Fruit fly (Drosophila melanogaster): ENCODE measurements around the gene CG31909.
A peak's percentile ranks its signal among the peaks of the same experiment; 100 is the strongest.

The CG31909 gene

DNA sequence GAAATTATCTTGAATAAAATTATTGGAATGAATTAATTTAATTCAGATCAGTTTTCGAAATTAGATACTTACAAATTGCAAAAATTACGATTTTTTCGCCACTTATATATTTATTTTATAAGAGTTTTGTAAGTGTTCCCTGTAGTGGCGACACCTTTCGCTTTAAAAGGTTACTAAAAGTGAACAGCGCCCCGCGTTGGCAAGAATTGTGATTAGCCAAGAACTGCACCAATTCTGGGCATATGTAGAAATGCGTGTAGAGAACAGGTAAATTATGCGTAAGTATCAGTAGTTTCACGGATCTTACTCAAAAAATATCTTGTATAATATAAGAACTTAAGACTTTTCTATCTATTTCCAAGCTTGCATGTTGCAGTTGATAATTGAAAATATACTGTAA, 24.1 kb downstream of the CG31909 start (continued):
- TF ChIP-seq Rfx (GFP tag; IDR thresholded peaks at IDR 0.05): peak; percentile 88
- peak; percentile 79 for TF ChIP-seq CG9817 (tag; optimal IDR thresholded peaks at IDR 0.05)
- no peak for TF ChIP-seq hbn (GFP tag; IDR thresholded peaks at IDR 0.05; ENCODE audit: partially characterized antibody)
- peak; percentile 36 for TF ChIP-seq fd96Cb (tag; optimal IDR thresholded peaks at IDR 0.05)
- TF ChIP-seq CG18764 (GFP tag; optimal IDR thresholded peaks at IDR 0.05): peak; percentile 51
- TF ChIP-seq sd (tag; optimal IDR thresholded peaks at IDR 0.05): peak; percentile 23
- TF ChIP-seq Stat92E (GFP tag; optimal IDR thresholded peaks at IDR 0.05): no peak
- TF ChIP-seq ttk (GFP tag; IDR thresholded peaks at IDR 0.05): peak; percentile 45
- peak; percentile 79 for TF ChIP-seq amos (GFP tag; IDR thresholded peaks at IDR 0.05; ENCODE audit: partially characterized antibody)
- peak; percentile 27 for TF ChIP-seq Bdp1 (GFP tag; optimal IDR thresholded peaks at IDR 0.05)
- peak; percentile 66 for TF ChIP-seq grau (tag; optimal IDR thresholded peaks at IDR 0.05)
- TF ChIP-seq pb (GFP tag; optimal IDR thresholded peaks at IDR 0.05): peak; percentile 45
- TF ChIP-seq dpn (GFP tag; optimal IDR thresholded peaks at IDR 0.05): peak; percentile 64 to 73
- TF ChIP-seq CG13287 (GFP tag; IDR thresholded peaks at IDR 0.05; ENCODE audit: partially characterized antibody): peak; percentile 38; the same call in 1 of the 2 replicates
- no peak for TF ChIP-seq MESR4 (GFP tag; optimal IDR thresholded peaks at IDR 0.05)
- TF ChIP-seq NFAT (GFP tag; IDR thresholded peaks at IDR 0.05): peak; percentile 78; the same call in 1 of the 2 replicates
- TF ChIP-seq Asciz (GFP tag; optimal IDR thresholded peaks at IDR 0.05): no peak
- no peak for TF ChIP-seq CG11093 (GFP tag; IDR thresholded peaks at IDR 0.05)
- TF ChIP-seq CG4854 (GFP tag; optimal IDR thresholded peaks at IDR 0.05): peak; percentile 51
- TF ChIP-seq croc (GFP tag; conservative IDR thresholded peaks at IDR 0.05): peak; percentile 15; the same call in 1 of the 3 replicates
- no peak for TF ChIP-seq fd102C (GFP tag; optimal IDR thresholded peaks at IDR 0.05)
- TF ChIP-seq eyg (GFP tag; optimal IDR thresholded peaks at IDR 0.05): no peak
- TF ChIP-seq vfl (GFP tag; optimal IDR thresholded peaks at IDR 0.05): no peak
- TF ChIP-seq ERR (GFP tag; optimal IDR thresholded peaks at IDR 0.05): peak; percentile 21
- peak; percentile 69 for TF ChIP-seq Ptx1 (GFP tag; IDR thresholded peaks at IDR 0.05)
- TF ChIP-seq tll (GFP tag; optimal IDR thresholded peaks at IDR 0.05): no peak
- TF ChIP-seq CG12942 (GFP tag; optimal IDR thresholded peaks at IDR 0.05): peak; percentile 26
- no peak for TF ChIP-seq mld (GFP tag; IDR thresholded peaks at IDR 0.05; ENCODE audit: partially characterized antibody)
- peak; percentile 41 for TF ChIP-seq CG7987 (GFP tag; optimal IDR thresholded peaks at IDR 0.05)
- TF ChIP-seq Ets65A (GFP tag): peak; percentile 99
- TF ChIP-seq esg (GFP tag; conservative IDR thresholded peaks at IDR 0.05): peak; percentile 27; the same call in 1 of the 2 replicates
- peak; percentile 63 for TF ChIP-seq CG9876 (GFP tag; optimal IDR thresholded peaks at IDR 0.05)
- TF ChIP-seq CG9932 (GFP tag; IDR thresholded peaks at IDR 0.05): peak; percentile 83
- peak; percentile 16 for TF ChIP-seq CG13775 (GFP tag; optimal IDR thresholded peaks at IDR 0.05)
- TF ChIP-seq CG11560 (tag; IDR thresholded peaks at IDR 0.05): 0 out of 3 replicates have a peak, but pooled peaks have one; percentile 14
- TF ChIP-seq BEAF-32 (GFP tag; optimal IDR thresholded peaks at IDR 0.05): peak; percentile 2
- TF ChIP-seq ase (GFP tag; IDR thresholded peaks at IDR 0.05): peak; percentile 50; the same call in 1 of the 3 replicates
- no peak for TF ChIP-seq zf30C (GFP tag; optimal IDR thresholded peaks at IDR 0.05)
- peak; percentile 40 for TF ChIP-seq jumu (GFP tag; optimal IDR thresholded peaks at IDR 0.05)
- peak; percentile 74 for TF ChIP-seq vvl (GFP tag; IDR thresholded peaks at IDR 0.05)
- TF ChIP-seq Hr78 (GFP tag; optimal IDR thresholded peaks at IDR 0.05): no peak
- no peak for TF ChIP-seq Atf6 (GFP tag; IDR thresholded peaks at IDR 0.05)
- TF ChIP-seq CG10979 (tag; optimal IDR thresholded peaks at IDR 0.05): peak; percentile 46
- peak; percentile 12 for TF ChIP-seq kay (GFP tag; optimal IDR thresholded peaks at IDR 0.05)
- no peak for TF ChIP-seq CG10274 (GFP tag; optimal IDR thresholded peaks at IDR 0.05)
- TF ChIP-seq CG31365 (tag; optimal IDR thresholded peaks at IDR 0.05): peak; percentile 35
- peak; percentile 29 for TF ChIP-seq CG12659 (GFP tag; optimal IDR thresholded peaks at IDR 0.05)
- peak; percentile 54; the same call in 2 of the 3 replicates for TF ChIP-seq zfh1 (GFP tag; IDR thresholded peaks at IDR 0.05)
- peak; percentile 48 for TF ChIP-seq Meics (GFP tag; optimal IDR thresholded peaks at IDR 0.05)
